Worm (Caenorhabditis elegans) whole organism, midembryonic: ENCODE data around the gene lury-1.

ENCODE experiments used
- flt-1 ChIP-seq: fragments of 200-800 bp; sonication (Bioruptor generic); IDR thresholded peaks from 2 replicates; pipeline ENCODE4 v1.3.6; 2022; ENCODE audit warnings: missing genetic modification characterization, missing compliant biosample characterization
- med-1 ChIP-seq: sonication (generic microtip); optimal IDR thresholded peaks from 2 replicates; lab custom pipeline; 2017; ENCODE audit warnings: missing genetic modification characterization, mild to moderate bottlenecking, missing compliant biosample characterization, antibody characterized with exemption, missing genetic modification reagents; ENCODE audit not compliant: insufficient read depth
- tab-1 ChIP-seq: fragments of 200-800 bp; sonication (Bioruptor generic); IDR thresholded peaks from 2 replicates; pipeline ENCODE4 v1.3.6; 2022; ENCODE audit warnings: missing genetic modification characterization, missing compliant biosample characterization
- ztf-23 ChIP-seq: fragments of 200-800 bp; sonication (Bioruptor generic); IDR thresholded peaks from 2 replicates; pipeline ENCODE4 v1.3.6; 2022; ENCODE audit warnings: missing genetic modification reagents, missing genetic modification characterization, missing compliant biosample characterization
- ztf-29 ChIP-seq: fragments of 200-800 bp; sonication (Bioruptor generic); IDR thresholded peaks from 2 replicates; pipeline ENCODE4 v1.3.6; 2022; ENCODE audit warnings: missing genetic modification reagents, missing genetic modification characterization, missing compliant biosample characterization

- TF ChIP-seq flt-1 (GFP tag; lab: Robert Waterston, UW) (0 out of 2 replicates have a peak, but pooled peaks have one; percentile 24), tab-1 (no peak), ztf-23 (GFP tag; lab: Robert Waterston, UW) (no peak), ztf-29 (GFP tag; lab: Robert Waterston, UW) (no peak), med-1 (no peak)
Measured at ce11 chrIII:12178121-12178520, 8.1 kb upstream of the lury-1 start.
